Fruit fly (Drosophila melanogaster): ENCODE data around the gene MED30.
A peak's percentile ranks its signal among the peaks of the same experiment; 100 is the strongest.

MED30 gene

DNA sequence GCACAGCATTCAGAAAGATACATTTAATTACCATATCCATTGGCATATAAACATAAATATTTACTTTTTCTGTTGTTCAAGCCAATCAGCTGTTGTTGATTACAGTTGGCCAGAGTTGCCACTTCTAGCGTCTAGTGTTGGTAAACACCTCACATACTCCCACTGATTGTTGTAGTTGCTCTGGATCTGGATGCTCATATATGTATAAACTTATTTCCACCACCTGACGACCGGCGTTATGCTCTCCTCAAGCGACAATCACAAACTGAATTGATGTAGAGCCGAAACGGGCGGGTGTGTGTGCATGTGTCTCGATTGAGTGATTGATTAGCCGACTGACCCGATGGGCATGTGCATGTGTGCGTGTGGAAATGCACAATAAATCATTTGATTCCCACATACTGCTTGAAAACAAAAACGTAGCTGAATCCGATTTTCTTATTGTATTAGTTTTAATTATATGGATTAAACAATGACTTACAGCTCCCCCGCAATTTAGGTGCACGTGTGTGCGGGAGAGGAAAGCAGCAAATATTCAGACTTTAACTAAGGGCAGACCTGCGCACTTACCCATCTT lies 28.0 kb upstream of the MED30 start (continued):
- TF ChIP-seq ftz-f1 (GFP tag; optimal IDR thresholded peaks at IDR 0.05) (peak; percentile 8), CG18262 (tag; optimal IDR thresholded peaks at IDR 0.05) (peak; percentile 5), ham (GFP tag; IDR thresholded peaks at IDR 0.05) (no peak), CG2889 (GFP tag; IDR thresholded peaks at IDR 0.05) (no peak), CG12942 (GFP tag; optimal IDR thresholded peaks at IDR 0.05) (peak; percentile 12), twi (tag; optimal IDR thresholded peaks at IDR 0.05) (peak; percentile 46), CG11247 (GFP tag; IDR thresholded peaks at IDR 0.05) (0 out of 2 replicates have a peak, but pooled peaks have one; percentile 17), Ssrp (tag; optimal IDR thresholded peaks at IDR 0.05) (no peak), MTF-1 (GFP tag; optimal IDR thresholded peaks at IDR 0.05; ENCODE audit: borderline replicate concordance) (peak; percentile 42), CG2712 (tag; optimal IDR thresholded peaks at IDR 0.05) (peak; percentile 32), CG7786 (GFP tag; optimal IDR thresholded peaks at IDR 0.05) (peak; percentile 17), ap (GFP tag; IDR thresholded peaks at IDR 0.05) (no peak), Atf6 (GFP tag; IDR thresholded peaks at IDR 0.05) (0 out of 2 replicates have a peak, but pooled peaks have one; percentile 33), psq (GFP tag; optimal IDR thresholded peaks at IDR 0.05) (peak; percentile 33), Deaf1 (tag; optimal IDR thresholded peaks at IDR 0.05) (peak; percentile 34), TFAM (GFP tag; optimal IDR thresholded peaks at IDR 0.05) (no peak), CG32532 (GFP tag; IDR thresholded peaks at IDR 0.05) (peak; percentile 37; the same call in 1 of the 2 replicates), MBD-R2 (GFP tag; IDR thresholded peaks at IDR 0.05) (peak; percentile 89), Asciz (GFP tag; optimal IDR thresholded peaks at IDR 0.05) (peak; percentile 39), aop (GFP tag; IDR thresholded peaks at IDR 0.05) (no peak), lab (GFP tag; optimal IDR thresholded peaks at IDR 0.05) (peak; percentile 80), pros (GFP tag; optimal IDR thresholded peaks at IDR 0.05) (peak; percentile 73), CG9609 (GFP tag; optimal IDR thresholded peaks at IDR 0.05) (peak; percentile 42), cg (GFP tag; optimal IDR thresholded peaks at IDR 0.05) (peak; percentile 78), Xrp1 (GFP tag; IDR thresholded peaks at IDR 0.05) (peak; percentile 48; the same call in 1 of the 2 replicates), CG8765 (GFP tag; IDR thresholded peaks at IDR 0.05) (no peak), CG30403 (GFP tag; optimal IDR thresholded peaks at IDR 0.05) (peak; percentile 1), Rx (GFP tag; IDR thresholded peaks at IDR 0.05) (no peak), vnd (GFP tag; IDR thresholded peaks at IDR 0.05; ENCODE audit: partially characterized antibody) (0 out of 3 replicates have a peak, but pooled peaks have one; percentile 8), onecut (GFP tag; IDR thresholded peaks at IDR 0.05) (no peak), ems (GFP tag; optimal IDR thresholded peaks at IDR 0.05) (peak; percentile 25), chm (GFP tag; IDR thresholded peaks at IDR 0.05) (no peak; the same call in 1 of the 2 replicates), fd102C (GFP tag; optimal IDR thresholded peaks at IDR 0.05) (peak; percentile 23), stwl (tag; optimal IDR thresholded peaks at IDR 0.05) (peak; percentile 91), repo (GFP tag; optimal IDR thresholded peaks at IDR 0.05) (no peak), grau (tag; optimal IDR thresholded peaks at IDR 0.05) (peak; percentile 39), Bteb2 (GFP tag; optimal IDR thresholded peaks at IDR 0.05) (peak; percentile 43), grn (GFP tag; optimal IDR thresholded peaks at IDR 0.05) (peak; percentile 68), Dbx (GFP tag; IDR thresholded peaks at IDR 0.05) (peak; percentile 17; the same call in 1 of the 3 replicates), CG17912 (GFP tag; optimal IDR thresholded peaks at IDR 0.05) (peak; percentile 78), HmgD (GFP tag; optimal IDR thresholded peaks at IDR 0.05) (peak; percentile 32), CG14050 (GFP tag; IDR thresholded peaks at IDR 0.05) (no peak), abd-A (tag; optimal IDR thresholded peaks at IDR 0.05) (peak; percentile 80), CG14014 (GFP tag; IDR thresholded peaks at IDR 0.05) (peak; percentile 58; the same call in 1 of the 2 replicates), eve (GFP tag; optimal IDR thresholded peaks at IDR 0.05) (no peak), Bdp1 (GFP tag; optimal IDR thresholded peaks at IDR 0.05) (no peak), esg (GFP tag; conservative IDR thresholded peaks at IDR 0.05) (no peak), sima (GFP tag; optimal IDR thresholded peaks at IDR 0.05) (no peak), dysf (GFP tag; IDR thresholded peaks at IDR 0.05) (peak; percentile 19; the same call in 1 of the 3 replicates), CG17359 (tag; optimal IDR thresholded peaks at IDR 0.05) (no peak)

Data from whole organism, embryonic.